Worm (Caenorhabditis elegans) whole organism, L4/young adult: ENCODE measurements around the gene irld-25.

ENCODE experiments used
- W03F9.2 ChIP-seq: fragments of 150-350 bp; optimal IDR thresholded peaks from 2 replicates; lab custom pipeline; 2014; ENCODE audit warnings: missing biosample characterization, missing genetic modification characterization
- him-1 ChIP-seq: sonication (generic microtip); optimal IDR thresholded peaks from 2 replicates; lab custom pipeline; 2016; ENCODE audit warnings: missing genotype, missing genetic modification reagents, missing genetic modification characterization, missing compliant biosample characterization

DNA sequence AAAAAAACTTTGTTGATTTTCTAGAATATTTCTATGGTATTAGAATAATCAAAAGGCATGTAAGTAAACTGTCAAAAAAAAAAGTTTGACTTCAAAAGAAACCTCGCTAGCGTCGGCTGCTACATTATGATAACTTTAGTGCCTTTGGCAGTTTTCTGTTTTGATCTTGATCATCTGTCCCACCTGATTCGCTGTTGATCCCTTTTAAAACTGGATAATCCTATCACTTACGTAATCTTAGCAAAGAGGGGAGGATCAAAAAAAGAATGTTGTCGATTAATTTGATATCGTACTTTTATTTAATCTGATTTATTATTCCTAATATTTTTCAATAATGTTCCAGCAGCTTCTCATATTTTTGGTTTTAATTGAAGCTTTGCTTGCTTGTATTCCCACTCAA is 38.5 kb downstream of the irld-25 start, which contains the start of gene M01B2.8:
- TF ChIP-seq him-1 = no peak
- TF ChIP-seq W03F9.2 (tag; lab: Kevin White, UChicago) = no peak
